Fruit fly (Drosophila melanogaster): ENCODE measurements around the gene CG5188.

Gene CG5188

DNA sequence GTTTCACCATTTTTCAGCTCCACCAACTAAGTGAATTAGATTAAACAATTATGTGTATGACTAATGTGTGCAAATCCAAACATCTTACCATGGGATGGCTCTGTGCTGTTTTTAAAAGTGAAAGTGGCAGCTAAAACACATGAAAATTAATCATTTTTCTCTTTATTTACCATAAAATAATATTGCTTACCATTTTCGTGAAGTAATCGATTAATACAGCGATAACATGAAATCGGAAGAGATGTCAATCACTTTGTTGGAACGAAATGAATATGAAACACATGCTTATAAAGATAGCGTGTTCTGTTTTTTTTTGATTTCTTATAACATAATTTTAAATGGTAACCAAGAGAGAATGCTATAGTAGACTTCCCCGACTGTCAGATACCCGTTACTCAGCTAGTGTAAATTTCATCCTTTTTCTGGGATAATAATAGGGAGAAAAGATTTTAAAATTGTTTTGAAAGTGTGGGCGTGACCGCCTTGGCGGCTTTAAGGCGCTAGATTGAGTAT is 24.8 kb upstream of the CG5188 start:
- TF ChIP-seq pan (optimal IDR thresholded peaks at IDR 0.05) = no peak
- no peak for TF ChIP-seq EcR (GFP tag; optimal IDR thresholded peaks at IDR 0.05)
- TF ChIP-seq psq (optimal IDR thresholded peaks at IDR 0.05) = no peak
- TF ChIP-seq CG8478 (optimal IDR thresholded peaks at IDR 0.05) = no peak
- no peak for TF ChIP-seq usp (GFP tag; optimal IDR thresholded peaks at IDR 0.05)
- no peak for TF ChIP-seq Dll (optimal IDR thresholded peaks at IDR 0.05)

DNA sequence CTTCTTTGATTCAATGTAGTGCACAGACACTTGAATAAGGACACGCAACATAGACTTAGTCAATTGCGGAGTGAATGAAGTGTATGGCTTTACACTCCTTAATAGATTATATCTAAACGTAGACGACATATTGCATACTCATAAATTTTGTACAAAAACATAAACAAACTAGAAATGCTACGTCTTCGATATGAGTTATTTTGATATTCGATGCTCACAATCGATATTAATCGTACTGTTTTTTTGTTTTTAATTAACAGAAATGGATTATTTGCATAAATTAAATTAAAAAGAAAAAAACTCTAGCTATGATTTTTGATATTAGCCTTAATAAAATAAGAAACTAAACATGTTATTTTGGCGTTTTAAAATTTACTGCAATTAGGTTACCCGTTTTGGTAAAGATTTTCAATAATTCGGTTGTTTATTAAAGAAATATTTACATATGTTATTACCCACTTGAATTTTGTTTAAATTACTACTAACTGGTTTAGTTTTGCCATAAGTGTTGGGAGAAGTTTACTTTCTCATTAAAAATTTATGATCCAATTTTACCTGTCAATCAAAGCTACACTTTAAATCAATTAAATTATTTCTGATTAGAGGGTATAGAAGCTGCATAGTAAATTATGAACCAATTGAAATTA is 23.5 kb upstream of the CG5188 start, which contains the start of the genes CG17768, LSm-4 and Ir31a:
TSS of gene CG17768 (minus strand) at position 196 of the 647 bp plus-strand sequence.
TSS of gene LSm-4 (minus strand) at position 196 of the 647 bp plus-strand sequence.
TSS of gene Ir31a (plus strand) at position 558 of the 647 bp plus-strand sequence.
- TF ChIP-seq pan (optimal IDR thresholded peaks at IDR 0.05) (no peak), psq (optimal IDR thresholded peaks at IDR 0.05) (no peak), Dll (optimal IDR thresholded peaks at IDR 0.05) (no peak), EcR (GFP tag; optimal IDR thresholded peaks at IDR 0.05) (no peak), CG8478 (optimal IDR thresholded peaks at IDR 0.05) (no peak), usp (GFP tag; optimal IDR thresholded peaks at IDR 0.05) (no peak)

DNA sequence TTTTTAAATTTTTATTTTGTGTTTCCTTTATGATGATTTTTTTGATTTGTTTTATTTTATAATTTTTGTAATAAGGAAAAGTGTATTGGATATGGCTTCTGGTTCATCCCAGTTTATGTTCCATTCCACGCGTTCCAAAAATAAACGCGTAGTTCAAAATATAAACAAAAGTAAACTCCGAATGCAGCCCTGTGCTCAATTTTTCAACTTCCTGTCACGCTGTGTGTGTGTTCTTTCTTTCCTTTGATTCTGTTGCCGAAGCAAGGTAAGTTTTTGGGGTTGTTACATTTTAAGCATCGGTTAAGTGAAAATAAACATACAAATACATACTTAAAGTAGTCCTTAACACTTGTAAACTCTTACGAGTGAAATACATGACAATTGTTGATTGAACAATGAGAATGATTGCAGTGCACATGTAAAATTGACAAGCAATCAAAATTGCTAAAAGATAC is 20.5 kb upstream of the CG5188 start, which contains the start of the genes Ip259 and RpS27A:
TSS of gene Ip259 (plus strand) at position 231 of the 455 bp plus-strand sequence.
TSS of gene RpS27A (plus strand) at position 231 of the 455 bp plus-strand sequence.
- TF ChIP-seq EcR (GFP tag; optimal IDR thresholded peaks at IDR 0.05) = no peak
- TF ChIP-seq psq (optimal IDR thresholded peaks at IDR 0.05) = no peak
- TF ChIP-seq Dll (optimal IDR thresholded peaks at IDR 0.05) = no peak
- no peak for TF ChIP-seq pan (optimal IDR thresholded peaks at IDR 0.05)
- no peak for TF ChIP-seq CG8478 (optimal IDR thresholded peaks at IDR 0.05)

DNA sequence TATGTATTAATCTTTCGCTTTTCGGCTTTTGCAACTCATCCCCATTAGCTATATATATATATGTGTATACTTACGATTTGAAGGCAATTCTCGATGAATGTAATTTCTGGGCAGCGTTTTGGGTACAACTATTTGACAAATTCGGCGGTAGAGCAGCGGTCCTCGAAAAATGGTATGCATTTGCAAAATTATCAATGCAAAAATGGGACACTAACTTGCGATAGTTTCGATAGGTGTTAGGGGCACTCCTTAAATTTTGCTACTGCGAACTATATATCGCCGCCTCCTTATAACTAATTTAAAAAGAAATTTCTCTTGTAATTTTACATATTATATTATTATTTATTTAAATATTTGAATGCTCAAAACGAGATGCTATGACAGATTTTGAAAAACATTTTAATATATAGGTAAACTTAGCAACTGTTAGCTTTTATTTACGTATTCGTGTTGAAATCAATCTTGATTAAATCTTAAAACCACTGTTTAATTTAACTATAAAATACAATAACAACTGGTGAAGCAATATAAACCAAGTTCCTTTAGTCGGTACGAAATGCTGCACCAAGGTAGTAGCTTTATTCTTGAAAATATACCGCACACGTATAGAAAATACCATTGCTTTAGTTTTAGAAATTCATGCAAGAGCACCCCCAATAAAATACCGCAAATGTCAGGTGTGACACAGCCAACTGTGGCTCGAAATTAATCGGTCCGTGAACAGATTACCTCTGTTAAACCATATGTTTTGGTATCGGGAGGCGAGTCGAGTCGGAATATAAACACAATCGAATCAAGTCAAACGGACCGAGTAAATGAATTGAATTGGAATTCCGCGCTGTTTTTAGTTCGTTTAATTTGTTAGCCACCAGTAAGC is 15.1 kb upstream of the CG5188 start, which contains the start of the genes CG5355 and Klp31E:
TSS of gene CG5355 (minus strand) at position 213 of the 877 bp plus-strand sequence.
TSS of gene Klp31E (plus strand) at position 767 of the 877 bp plus-strand sequence.
- TF ChIP-seq psq (optimal IDR thresholded peaks at IDR 0.05) = no peak
- TF ChIP-seq Dll (optimal IDR thresholded peaks at IDR 0.05) = no peak
- no peak for TF ChIP-seq EcR (GFP tag; optimal IDR thresholded peaks at IDR 0.05)

DNA sequence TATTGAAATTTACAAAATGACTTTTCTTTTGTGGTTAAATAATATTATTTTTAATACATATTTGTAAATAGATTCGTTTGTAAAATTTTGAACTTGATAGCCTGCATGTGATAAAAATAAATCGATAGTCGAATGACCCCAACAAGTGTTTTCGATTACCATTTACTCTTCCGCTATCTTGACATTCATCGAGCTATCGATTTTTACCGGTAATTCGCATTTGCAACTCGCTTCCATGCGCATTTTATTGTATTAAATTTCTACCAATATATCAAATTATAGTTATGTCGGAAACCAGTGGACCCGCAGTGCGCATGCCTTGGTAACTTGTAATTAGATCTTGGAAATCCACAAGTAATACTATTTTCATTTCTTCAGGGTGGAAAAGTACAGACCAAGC is 9.6 kb upstream of the CG5188 start, which contains the start of gene RfC3:
TSS of gene RfC3 (plus strand) at position 210 of the 400 bp plus-strand sequence.
- TF ChIP-seq CG8478 (optimal IDR thresholded peaks at IDR 0.05) (no peak), pan (optimal IDR thresholded peaks at IDR 0.05) (no peak), usp (GFP tag; optimal IDR thresholded peaks at IDR 0.05) (no peak), EcR (GFP tag; optimal IDR thresholded peaks at IDR 0.05) (no peak), Dll (optimal IDR thresholded peaks at IDR 0.05) (no peak), psq (optimal IDR thresholded peaks at IDR 0.05) (no peak)

DNA sequence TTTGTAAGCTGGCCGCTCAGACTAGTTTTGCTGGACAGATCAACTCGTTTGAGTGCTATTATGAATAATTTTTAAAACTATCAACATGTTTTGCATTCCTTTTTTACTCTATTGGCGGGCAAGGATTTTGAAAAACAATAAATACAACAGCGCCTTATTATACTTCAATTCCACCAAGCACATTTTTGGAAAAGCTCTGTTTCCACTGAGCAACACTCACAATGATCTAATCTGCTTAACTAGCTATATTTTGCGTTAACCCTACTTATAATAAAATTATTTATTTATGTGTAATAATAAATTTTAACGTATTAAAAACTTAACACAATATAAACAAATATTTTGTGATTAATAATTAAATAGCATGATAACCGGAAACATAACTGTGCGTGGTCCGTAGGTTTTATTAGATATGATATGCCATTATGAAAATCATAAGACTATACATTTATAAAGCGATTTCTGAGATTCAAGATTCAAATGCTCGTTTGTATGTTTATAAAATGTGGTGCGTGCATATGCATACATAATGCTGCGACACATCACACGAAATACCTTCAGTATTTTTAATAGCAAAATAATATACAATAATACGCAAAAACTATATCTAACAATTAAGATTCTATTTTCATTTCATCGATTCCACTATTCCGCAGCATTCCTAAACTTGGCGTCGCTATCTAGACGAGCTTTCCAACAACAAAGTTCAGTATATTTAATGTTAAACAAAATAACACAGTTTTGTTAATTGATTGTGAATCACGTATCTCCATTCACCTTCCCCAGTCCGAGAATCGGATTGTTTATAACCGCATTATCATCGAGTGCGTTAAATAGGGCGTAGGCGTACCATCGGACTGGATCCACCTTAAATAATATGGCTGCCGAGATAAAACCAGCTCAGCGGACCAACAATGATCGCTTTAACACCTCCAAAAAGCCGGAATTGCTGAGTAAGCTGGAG is 5.7 kb upstream of the CG5188 start, which contains the start of the genes pie and Wdfy2:
TSS of gene pie (minus strand) at position 138 of the 964 bp plus-strand sequence.
TSS of gene Wdfy2 (plus strand) at position 649 of the 964 bp plus-strand sequence.
- TF ChIP-seq usp (GFP tag; optimal IDR thresholded peaks at IDR 0.05) (no peak), psq (optimal IDR thresholded peaks at IDR 0.05) (no peak), EcR (GFP tag; optimal IDR thresholded peaks at IDR 0.05) (no peak), CG8478 (optimal IDR thresholded peaks at IDR 0.05) (no peak)

DNA sequence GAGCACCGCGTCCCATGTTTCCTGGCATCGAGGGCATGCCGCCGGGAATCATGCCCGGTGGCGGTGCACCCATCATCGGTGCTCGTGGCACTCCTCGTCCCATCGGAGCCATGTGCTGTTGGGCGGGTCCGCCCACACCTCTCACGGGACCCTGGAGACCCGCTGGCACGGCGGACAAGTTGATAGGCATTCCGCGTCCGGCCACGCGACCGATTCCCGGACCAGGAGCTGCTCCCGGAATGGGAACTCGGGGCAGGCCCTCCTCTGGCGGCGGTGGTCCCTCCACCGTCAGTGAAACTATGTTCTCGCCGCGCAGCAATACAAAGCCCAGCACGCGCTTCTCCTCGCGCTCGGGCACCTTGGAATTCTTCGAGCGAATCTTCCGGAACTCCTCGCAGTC is 3.0 kb upstream of the CG5188 start:
- TF ChIP-seq pan (optimal IDR thresholded peaks at IDR 0.05) = no peak
- TF ChIP-seq CG8478 (optimal IDR thresholded peaks at IDR 0.05) = no peak
- TF ChIP-seq Dll (optimal IDR thresholded peaks at IDR 0.05) = no peak
- TF ChIP-seq psq (optimal IDR thresholded peaks at IDR 0.05) = no peak
- TF ChIP-seq usp (GFP tag; optimal IDR thresholded peaks at IDR 0.05) = no peak
- no peak for TF ChIP-seq EcR (GFP tag; optimal IDR thresholded peaks at IDR 0.05)

DNA sequence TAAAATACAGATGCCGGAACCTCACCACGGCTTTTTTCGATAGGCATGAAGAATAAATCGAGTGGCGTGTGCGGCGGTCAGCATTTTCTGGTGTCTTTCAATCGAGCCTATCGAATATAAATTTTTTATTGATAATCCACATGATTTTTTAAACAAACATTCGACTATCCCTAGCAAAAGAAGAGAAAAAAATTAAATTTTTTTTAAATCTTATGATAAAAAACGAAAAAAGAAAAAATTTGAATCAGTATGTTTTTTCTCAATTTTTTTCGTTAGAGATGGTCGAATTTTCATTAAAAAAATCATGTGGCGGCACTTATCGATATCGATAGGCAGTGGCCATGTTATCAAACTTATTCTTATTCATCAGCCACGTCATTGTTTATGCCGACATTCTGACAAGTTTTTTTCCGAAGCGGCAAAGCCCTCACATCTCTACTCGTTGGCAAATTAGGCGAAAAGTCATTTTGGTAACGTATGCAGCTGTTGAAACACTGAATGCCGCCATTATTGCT is 2.0 kb upstream of the CG5188 start, which contains the start of the genes SmB and KdelR:
TSS of gene SmB (minus strand) at position 94 of the 515 bp plus-strand sequence.
TSS of gene KdelR (plus strand) at position 354 of the 515 bp plus-strand sequence.
- TF ChIP-seq Dll (optimal IDR thresholded peaks at IDR 0.05) (no peak), usp (GFP tag; optimal IDR thresholded peaks at IDR 0.05) (no peak), EcR (GFP tag; optimal IDR thresholded peaks at IDR 0.05) (no peak), psq (optimal IDR thresholded peaks at IDR 0.05) (no peak), pan (optimal IDR thresholded peaks at IDR 0.05) (no peak), CG8478 (optimal IDR thresholded peaks at IDR 0.05) (no peak)

DNA sequence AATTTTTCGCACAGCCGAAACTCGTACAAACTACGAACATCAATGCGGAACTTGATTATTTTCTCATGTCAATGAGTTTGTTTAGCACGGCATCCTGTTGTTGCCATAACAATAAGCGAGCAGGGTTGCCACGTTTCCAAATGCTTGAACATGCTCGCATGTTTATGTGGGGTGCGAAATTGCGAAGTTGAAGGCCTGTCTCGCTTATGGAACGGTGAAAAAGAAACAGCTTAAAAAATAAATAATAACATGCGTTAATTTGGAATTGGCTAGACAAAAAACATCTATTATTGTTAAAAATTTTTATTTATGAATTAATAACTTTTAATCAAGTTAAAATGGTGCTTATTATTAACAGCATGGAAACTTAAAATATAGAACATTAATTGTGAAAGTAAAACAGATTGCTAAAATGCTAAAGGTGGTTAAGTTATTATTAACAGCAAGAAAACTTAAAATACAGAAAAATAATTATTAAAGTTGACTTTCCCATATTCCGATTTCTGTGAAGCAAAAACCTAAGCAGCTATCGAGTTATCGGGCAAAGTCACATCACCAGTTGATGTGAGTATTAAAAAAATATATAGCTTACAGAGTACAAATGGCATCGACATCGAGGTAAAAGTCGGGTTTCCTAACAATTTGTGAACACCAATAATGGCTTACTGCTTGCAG is 2.3 kb downstream of the CG5188 start, which contains the start of the genes Bug22 and TfIIB:
TSS of gene Bug22 (minus strand) at position 117 of the 675 bp plus-strand sequence.
TSS of gene TfIIB (plus strand) at position 537 of the 675 bp plus-strand sequence.
- TF ChIP-seq CG8478 (optimal IDR thresholded peaks at IDR 0.05) (no peak), usp (GFP tag; optimal IDR thresholded peaks at IDR 0.05) (no peak), psq (optimal IDR thresholded peaks at IDR 0.05) (no peak), Dll (optimal IDR thresholded peaks at IDR 0.05) (no peak), pan (optimal IDR thresholded peaks at IDR 0.05) (no peak), EcR (GFP tag; optimal IDR thresholded peaks at IDR 0.05) (no peak)
